Fruit fly (Drosophila melanogaster) whole organism, adult: ENCODE measurements around the gene aos.

Source experiments
- CG11617 ChIP-seq: fragments of 200-800 bp; sonication (Bioruptor generic); optimal IDR thresholded peaks from 2 replicates; lab custom pipeline; 2017; ENCODE audit warnings: mild to moderate bottlenecking, missing biosample characterization, missing genetic modification reagents, missing genetic modification characterization
- CG12768 ChIP-seq: fragments of 200-800 bp; sonication (Bioruptor generic); optimal IDR thresholded peaks from 2 replicates; lab custom pipeline; 2017; ENCODE audit warnings: missing biosample characterization, missing genetic modification characterization, mild to moderate bottlenecking, moderate library complexity, missing genetic modification reagents
- CG14711 ChIP-seq: fragments of 200-800 bp; sonication (Bioruptor generic); optimal IDR thresholded peaks from 2 replicates; lab custom pipeline; 2018; ENCODE audit warnings: missing biosample characterization, mild to moderate bottlenecking, missing genetic modification characterization, moderate library complexity
- CG1620 ChIP-seq: fragments of 200-800 bp; sonication (Bioruptor generic); optimal IDR thresholded peaks from 2 replicates; lab custom pipeline; 2016; ENCODE audit warnings: missing biosample characterization, missing genetic modification characterization
- CG33017 ChIP-seq: fragments of 200-800 bp; sonication (Bioruptor generic); optimal IDR thresholded peaks from 2 replicates; lab custom pipeline; 2018; ENCODE audit warnings: missing biosample characterization, mild to moderate bottlenecking, missing genetic modification characterization, moderate library complexity
- CG5204 ChIP-seq: fragments of 200-800 bp; sonication (Bioruptor generic); optimal IDR thresholded peaks from 2 replicates; lab custom pipeline; 2016; ENCODE audit warnings: missing biosample characterization, missing genetic modification characterization
- CG7045 ChIP-seq: fragments of 200-800 bp; sonication (Bioruptor generic); optimal IDR thresholded peaks from 2 replicates; lab custom pipeline; 2017; ENCODE audit warnings: missing biosample characterization, mild to moderate bottlenecking, missing genetic modification characterization
- CG7101 ChIP-seq: fragments of 200-800 bp; sonication (Bioruptor generic); optimal IDR thresholded peaks from 2 replicates; lab custom pipeline; 2018; ENCODE audit warnings: missing biosample characterization, mild to moderate bottlenecking, missing genetic modification characterization, moderate library complexity
- Clk ChIP-seq: fragments of 200-800 bp; sonication (Bioruptor generic); optimal IDR thresholded peaks from 2 replicates; lab custom pipeline; 2017; ENCODE audit warnings: missing biosample characterization, missing genetic modification characterization
- Crg-1 ChIP-seq: fragments of 200-800 bp; sonication (Bioruptor generic); optimal IDR thresholded peaks from 2 replicates; lab custom pipeline; 2016; ENCODE audit warnings: missing biosample characterization, missing genetic modification characterization
- Hr96 ChIP-seq: fragments of 200-800 bp; sonication (Bioruptor generic); optimal IDR thresholded peaks from 2 replicates; lab custom pipeline; 2016; ENCODE audit warnings: missing biosample characterization, missing genetic modification characterization
- Mnt ChIP-seq: fragments of 200-800 bp; sonication (Bioruptor generic); optimal IDR thresholded peaks from 2 replicates; lab custom pipeline; 2016; ENCODE audit warnings: missing biosample characterization, mild to moderate bottlenecking, missing genetic modification characterization
- bab1 ChIP-seq: fragments of 200-800 bp; sonication (Bioruptor generic); optimal IDR thresholded peaks from 3 replicates; lab custom pipeline; 2019; ENCODE audit warnings: missing biosample characterization, mild to moderate bottlenecking, missing genetic modification characterization, moderate library complexity
- cic ChIP-seq: fragments of 200-800 bp; sonication (Bioruptor generic); optimal IDR thresholded peaks from 2 replicates; lab custom pipeline; 2017; ENCODE audit warnings: missing biosample characterization, mild to moderate bottlenecking, missing genetic modification characterization, moderate library complexity
- cnc ChIP-seq, 2 experiments: fragments of >200 bp; optimal IDR thresholded peaks; 2 replicates each; lab custom pipeline; 2017
- kay ChIP-seq: fragments of 200-800 bp; sonication (Bioruptor generic); peaks from one replicate; lab custom pipeline; 2016; ENCODE audit warnings: missing biosample characterization, missing genetic modification characterization, borderline replicate concordance
- ovo ChIP-seq: fragments of 200-800 bp; sonication (Bioruptor generic); optimal IDR thresholded peaks from 2 replicates; lab custom pipeline; 2016; ENCODE audit warnings: missing biosample characterization, missing genetic modification characterization
- pad ChIP-seq: fragments of 200-800 bp; sonication (Bioruptor generic); optimal IDR thresholded peaks from 3 replicates; lab custom pipeline; 2017; ENCODE audit warnings: missing biosample characterization, missing genetic modification characterization, mild to moderate bottlenecking, moderate library complexity, missing genetic modification reagents
- tj ChIP-seq: fragments of 200-800 bp; sonication (Bioruptor generic); optimal IDR thresholded peaks from 3 replicates; lab custom pipeline; 2017; ENCODE audit warnings: missing biosample characterization, mild to moderate bottlenecking, missing genetic modification characterization, moderate library complexity
- toe ChIP-seq: fragments of 200-800 bp; sonication (Bioruptor generic); optimal IDR thresholded peaks from 2 replicates; lab custom pipeline; 2016; ENCODE audit warnings: missing biosample characterization, missing genetic modification characterization

aos gene

dm6 chr3L:16483524-16484370 lies at the start of gene aos:
Gene aos, minus strand, starts transcription at chr3L:16483650.
- TF ChIP-seq CG14711 (peak; percentile 58), CG11617 (peak; percentile 62), tj (peak; percentile 28), kay (GFP tag; lab: Kevin White, UChicago) (no peak), Mnt (GFP tag; lab: Kevin White, UChicago) (no peak), CG7101 (tag; lab: Kevin White, UChicago) (peak; percentile 65), CG1620 (GFP tag; lab: Kevin White, UChicago) (no peak), cic (GFP tag; lab: Kevin White, UChicago) (no peak), bab1 (GFP tag; lab: Kevin White, UChicago) (peak; percentile 42), CG12768 (GFP tag; lab: Kevin White, UChicago) (peak; percentile 17), pad (GFP tag; lab: Kevin White, UChicago) (peak; percentile 37), Hr96 (GFP tag; lab: Kevin White, UChicago) (no peak), CG33017 (peak; percentile 57), Clk (GFP tag; lab: Kevin White, UChicago) (no peak), cnc (optimal IDR thresholded peaks at IDR 0.05; lab: Kevin White, UChicago) (no peak), CG7045 (peak; percentile 41)

- TF ChIP-seq CG7045, result no peak
- TF ChIP-seq CG5204 (GFP tag; lab: Kevin White, UChicago), result no peak
- no peak for TF ChIP-seq bab1 (GFP tag; lab: Kevin White, UChicago)
- no peak for TF ChIP-seq CG12768 (GFP tag; lab: Kevin White, UChicago)
- no peak for TF ChIP-seq Crg-1 (GFP tag; lab: Kevin White, UChicago)
- no peak for TF ChIP-seq cnc (optimal IDR thresholded peaks at IDR 0.05; lab: Kevin White, UChicago)
- TF ChIP-seq CG33017, result peak; percentile 8
- peak; percentile 3 for TF ChIP-seq tj
- no peak for TF ChIP-seq ovo (GFP tag; lab: Kevin White, UChicago)
- no peak for TF ChIP-seq cic (GFP tag; lab: Kevin White, UChicago)
- TF ChIP-seq Clk (GFP tag; lab: Kevin White, UChicago), result no peak
- TF ChIP-seq kay (GFP tag; lab: Kevin White, UChicago), result no peak
- peak; percentile 18 for TF ChIP-seq CG7101 (tag; lab: Kevin White, UChicago)
- TF ChIP-seq CG1620 (GFP tag; lab: Kevin White, UChicago), result no peak
- no peak for TF ChIP-seq Mnt (GFP tag; lab: Kevin White, UChicago)
- no peak for TF ChIP-seq toe (GFP tag; lab: Kevin White, UChicago)
- TF ChIP-seq Hr96 (GFP tag; lab: Kevin White, UChicago), result no peak
Measured at dm6 chr3L:16497198-16497701, 13.8 kb upstream of the aos start, which contains the start of gene st. Gene st, plus strand, starts transcription at chr3L:16497651.

dm6 chr3L:16495989-16496797 lies 12.7 kb upstream of the aos start, which contains the start of gene CG42514:
Gene CG42514, minus strand, starts transcription at chr3L:16496236.
- no peak for TF ChIP-seq bab1 (GFP tag; lab: Kevin White, UChicago)
- no peak for TF ChIP-seq Clk (GFP tag; lab: Kevin White, UChicago)
- no peak for TF ChIP-seq CG11617
- no peak for TF ChIP-seq CG7045
- no peak for TF ChIP-seq CG5204 (GFP tag; lab: Kevin White, UChicago)
- TF ChIP-seq Crg-1 (GFP tag; lab: Kevin White, UChicago), result no peak
- TF ChIP-seq CG7101 (tag; lab: Kevin White, UChicago), result peak; percentile 31
- no peak for TF ChIP-seq CG12768 (GFP tag; lab: Kevin White, UChicago)
- TF ChIP-seq tj, result peak; percentile 90
- no peak for TF ChIP-seq pad (GFP tag; lab: Kevin White, UChicago)
- peak; percentile 82 for TF ChIP-seq cic (GFP tag; lab: Kevin White, UChicago)
- TF ChIP-seq CG14711, result no peak
- no peak for TF ChIP-seq toe (GFP tag; lab: Kevin White, UChicago)
- no peak for TF ChIP-seq Hr96 (GFP tag; lab: Kevin White, UChicago)
- no peak for TF ChIP-seq CG1620 (GFP tag; lab: Kevin White, UChicago)
- no peak for TF ChIP-seq ovo (GFP tag; lab: Kevin White, UChicago)
- peak; percentile 86 for TF ChIP-seq kay (GFP tag; lab: Kevin White, UChicago)
- no peak for TF ChIP-seq CG33017
- no peak for TF ChIP-seq cnc (optimal IDR thresholded peaks at IDR 0.05; lab: Kevin White, UChicago)
- TF ChIP-seq Mnt (GFP tag; lab: Kevin White, UChicago), result peak; percentile 37

- no peak for TF ChIP-seq Mnt (GFP tag; lab: Kevin White, UChicago)
- TF ChIP-seq CG7045, result no peak
- no peak for TF ChIP-seq toe (GFP tag; lab: Kevin White, UChicago)
- TF ChIP-seq Hr96 (GFP tag; lab: Kevin White, UChicago), result no peak
- no peak for TF ChIP-seq CG33017
- TF ChIP-seq pad (GFP tag; lab: Kevin White, UChicago), result no peak
- TF ChIP-seq kay (GFP tag; lab: Kevin White, UChicago), result no peak
- TF ChIP-seq tj, result no peak
Measured at dm6 chr3L:16495235-16495634, 11.8 kb upstream of the aos start.

DNA sequence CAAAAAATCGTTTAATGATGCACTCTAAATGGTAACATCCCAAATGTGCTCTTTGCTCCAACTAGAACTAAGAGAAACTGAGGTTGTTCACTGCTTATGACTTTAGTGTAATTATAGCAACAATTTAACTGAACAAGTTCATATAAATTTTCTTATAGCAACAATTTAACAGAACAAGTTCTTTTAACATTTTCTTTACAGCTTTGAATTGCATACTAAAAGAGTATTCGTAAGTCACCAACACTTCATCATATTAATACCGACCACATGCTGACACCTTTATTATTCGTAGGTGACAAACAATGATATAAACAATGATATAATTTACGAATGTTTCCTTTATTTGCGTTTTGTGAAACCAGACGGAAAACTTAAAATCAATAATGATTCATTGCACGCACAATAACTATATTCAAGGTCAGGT lies 11.2 kb upstream of the aos start:
- TF ChIP-seq bab1 (GFP tag; lab: Kevin White, UChicago) (no peak), CG11617 (no peak), cic (GFP tag; lab: Kevin White, UChicago) (no peak), ovo (GFP tag; lab: Kevin White, UChicago) (no peak), Crg-1 (GFP tag; lab: Kevin White, UChicago) (no peak), Mnt (GFP tag; lab: Kevin White, UChicago) (no peak), CG14711 (no peak), CG33017 (no peak), CG1620 (GFP tag; lab: Kevin White, UChicago) (no peak), CG5204 (GFP tag; lab: Kevin White, UChicago) (no peak), Clk (GFP tag; lab: Kevin White, UChicago) (no peak)
